Worm (Caenorhabditis elegans): Measurements from ENCODE around the gene cest-1.2.

ce11 chrV:14139252-14140100, 21.2 kb downstream of the cest-1.2 start:
- TF ChIP-seq T22C8.4 (GFP tag; IDR thresholded peaks at IDR 0.05) (no peak), med-1 (GFP tag; optimal IDR thresholded peaks at IDR 0.05; ENCODE audit: insufficient read depth) (no peak), flt-1 (GFP tag; IDR thresholded peaks at IDR 0.05) (no peak), ztf-29 (GFP tag; IDR thresholded peaks at IDR 0.05) (no peak)
